Worm (Caenorhabditis elegans): ENCODE results near the gene asp-17.

DNA sequence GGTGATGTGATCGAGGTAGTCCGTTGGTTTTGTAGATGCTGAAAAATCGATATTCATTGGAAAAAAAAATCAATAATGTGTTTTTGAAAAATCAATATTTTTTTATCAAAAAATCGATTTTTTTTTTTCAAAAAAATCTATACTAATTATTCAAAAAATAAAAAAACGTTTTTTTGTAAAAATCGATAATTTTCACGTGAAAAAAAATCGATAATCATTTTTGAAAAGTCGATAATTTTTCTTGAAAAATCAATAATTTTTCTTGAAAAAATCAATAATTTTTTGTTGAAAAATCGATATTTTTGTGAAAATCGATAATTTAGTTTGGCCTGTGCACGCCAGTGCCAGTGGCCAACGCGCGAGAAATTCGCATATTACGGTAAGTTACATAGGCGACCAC lies 36.0 kb upstream of the asp-17 start:
- no peak for TF ChIP-seq nhr-11 (tag; optimal IDR thresholded peaks at IDR 0.05)
- no peak for TF ChIP-seq lin-11 (tag; optimal IDR thresholded peaks at IDR 0.05)
- no peak for TF ChIP-seq nhr-25 (tag; optimal IDR thresholded peaks at IDR 0.05)
- no peak for TF ChIP-seq snpc-4 (tag; optimal IDR thresholded peaks at IDR 0.05)
- no peak for TF ChIP-seq egl-27 (tag; optimal IDR thresholded peaks at IDR 0.05)
- TF ChIP-seq nhr-237 (tag; optimal IDR thresholded peaks at IDR 0.05), result no peak
- TF ChIP-seq elt-3 (tag; optimal IDR thresholded peaks at IDR 0.05), result no peak
- TF ChIP-seq F13H6.1 (tag; optimal IDR thresholded peaks at IDR 0.05), result no peak
- no peak for TF ChIP-seq sma-9 (GFP tag; optimal IDR thresholded peaks at IDR 0.05)
- TF ChIP-seq sma-9 (tag; optimal IDR thresholded peaks at IDR 0.05), result no peak
- TF ChIP-seq nhr-129 (tag; optimal IDR thresholded peaks at IDR 0.05), result no peak
- TF ChIP-seq elt-1 (tag; optimal IDR thresholded peaks at IDR 0.05), result no peak
- TF ChIP-seq ztf-11 (tag; optimal IDR thresholded peaks at IDR 0.05), result no peak
- no peak for TF ChIP-seq ztf-4 (tag; optimal IDR thresholded peaks at IDR 0.05)
